Worm (Caenorhabditis elegans) whole organism, L3 larva: Measurements from ENCODE around the gene srab-9.

Source experiments
- ceh-28 ChIP-seq: fragments of 150-350 bp; optimal IDR thresholded peaks from 2 replicates; lab custom pipeline; 2014; ENCODE audit warnings: missing biosample characterization, missing genetic modification reagents, missing genetic modification characterization
- nhr-25 ChIP-seq: sonication (generic microtip); optimal IDR thresholded peaks from 2 replicates; lab custom pipeline; 2017; ENCODE audit warnings: missing biosample characterization, missing genetic modification characterization
- nhr-76 ChIP-seq: fragments of 150-350 bp; sonication (generic microtip); optimal IDR thresholded peaks from 5 replicates; lab custom pipeline; 2014; ENCODE audit warnings: missing biosample characterization, missing genetic modification characterization

DNA sequence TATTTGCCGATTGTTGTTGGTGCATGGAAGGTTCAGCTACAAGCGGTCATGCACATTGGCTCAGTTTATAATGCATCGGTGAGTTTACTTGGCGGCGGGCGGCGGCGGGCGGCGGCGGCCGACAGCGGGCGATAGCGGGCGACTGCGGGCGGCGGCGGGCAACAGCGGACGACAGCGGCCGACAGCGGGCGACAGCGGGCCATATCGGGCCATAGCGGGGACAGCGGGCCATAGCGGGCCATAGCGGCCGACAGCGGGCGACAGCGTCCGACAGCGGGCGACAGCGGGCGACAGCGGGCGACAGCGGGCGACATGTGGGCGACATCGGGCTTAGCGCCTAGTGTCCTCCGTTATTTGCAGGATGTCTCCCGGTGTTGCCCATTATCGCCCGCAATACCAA is 9.0 kb downstream of the srab-9 start:
- no peak for TF ChIP-seq nhr-25
- no peak for TF ChIP-seq nhr-76 (tag; lab: Kevin White, UChicago)
- no peak for TF ChIP-seq ceh-28
